Fruit fly (Drosophila melanogaster): Measurements from ENCODE around the gene CG16727.

CG16727 gene

dm6 chr3R:19664713-19665112 is 51.5 kb downstream of the CG16727 start, which contains the start of gene CG7432:
CG7432 (plus strand) TSS chr3R:19665007.
- TF ChIP-seq psq (optimal IDR thresholded peaks at IDR 0.05) (no peak), ttk (optimal IDR thresholded peaks at IDR 0.05) (no peak), Sin3A (optimal IDR thresholded peaks at IDR 0.05) (no peak), insv (optimal IDR thresholded peaks at IDR 0.05) (no peak)
